Fruit fly (Drosophila melanogaster): ENCODE results near the gene CG8478.

CG8478 gene

DNA sequence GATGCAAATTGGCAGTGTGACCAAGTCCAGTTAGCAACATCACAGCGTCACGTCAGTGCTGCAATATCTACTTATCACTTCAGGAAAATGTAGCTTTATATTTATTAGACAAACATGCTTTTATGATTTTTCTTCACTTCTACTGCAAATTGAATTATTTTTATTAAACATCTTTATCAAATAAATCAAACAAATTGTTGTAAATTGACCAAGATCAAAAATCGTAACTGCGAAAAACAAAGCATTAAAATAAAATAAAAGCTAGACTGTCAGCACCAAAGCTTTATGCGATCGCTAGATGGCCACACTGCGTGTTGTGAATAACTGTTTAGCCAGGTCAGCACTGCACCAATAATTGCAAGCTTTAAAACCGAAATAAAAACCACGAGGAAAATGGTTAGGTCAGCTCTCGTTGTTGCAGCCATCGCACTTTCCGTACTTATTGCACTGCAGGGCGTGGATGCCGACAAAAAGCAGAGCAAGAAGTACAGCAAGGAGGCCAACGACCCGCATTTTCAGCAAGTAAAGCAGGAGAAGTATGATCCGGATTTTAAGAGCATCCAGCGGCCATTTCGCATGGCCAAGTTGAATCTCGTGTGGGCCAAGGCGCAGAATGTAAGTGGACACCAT is 27.8 kb downstream of the CG8478 start, which contains the start of the genes CG12945 and CG8507:
Gene CG12945 (minus strand): TSS at position 45 of the 630 bp plus-strand sequence.
Gene CG8507 (plus strand): TSS at position 307 of the 630 bp plus-strand sequence.
- TF ChIP-seq Sox15 (GFP tag; optimal IDR thresholded peaks at IDR 0.05) (peak; percentile 13), topi (GFP tag; optimal IDR thresholded peaks at IDR 0.05) (peak; percentile 53), Hr4 (GFP tag; optimal IDR thresholded peaks at IDR 0.05) (no peak), Gug (GFP tag; IDR thresholded peaks at IDR 0.05) (0 out of 2 replicates have a peak, but pooled peaks have one; percentile 9), Ets96B (tag; optimal IDR thresholded peaks at IDR 0.05) (peak; percentile 38), CG6163 (GFP tag; IDR thresholded peaks at IDR 0.05) (no peak), Eip93F (GFP tag; optimal IDR thresholded peaks at IDR 0.05) (no peak), Eip78C (GFP tag) (peak; percentile 83), CG31627 (GFP tag; optimal IDR thresholded peaks at IDR 0.05) (peak; percentile 58), Hr39 (GFP tag; optimal IDR thresholded peaks at IDR 0.05) (peak; percentile 68), CG3032 (tag; optimal IDR thresholded peaks at IDR 0.05) (peak; percentile 58), fd59A (GFP tag; optimal IDR thresholded peaks at IDR 0.05) (no peak), Sox14 (GFP tag; optimal IDR thresholded peaks at IDR 0.05) (peak; percentile 76), CG11902 (GFP tag; optimal IDR thresholded peaks at IDR 0.05) (peak; percentile 9), CG8119 (GFP tag; IDR thresholded peaks at IDR 0.05) (no peak), acj6 (GFP tag; optimal IDR thresholded peaks at IDR 0.05) (peak; percentile 47), cyc (GFP tag; optimal IDR thresholded peaks at IDR 0.05) (peak; percentile 35), CG6854 (GFP tag; optimal IDR thresholded peaks at IDR 0.05) (no peak), lz (GFP tag; optimal IDR thresholded peaks at IDR 0.05) (peak; percentile 65), esn (GFP tag; optimal IDR thresholded peaks at IDR 0.05) (peak; percentile 71), CG8319 (GFP tag; optimal IDR thresholded peaks at IDR 0.05) (no peak)

DNA sequence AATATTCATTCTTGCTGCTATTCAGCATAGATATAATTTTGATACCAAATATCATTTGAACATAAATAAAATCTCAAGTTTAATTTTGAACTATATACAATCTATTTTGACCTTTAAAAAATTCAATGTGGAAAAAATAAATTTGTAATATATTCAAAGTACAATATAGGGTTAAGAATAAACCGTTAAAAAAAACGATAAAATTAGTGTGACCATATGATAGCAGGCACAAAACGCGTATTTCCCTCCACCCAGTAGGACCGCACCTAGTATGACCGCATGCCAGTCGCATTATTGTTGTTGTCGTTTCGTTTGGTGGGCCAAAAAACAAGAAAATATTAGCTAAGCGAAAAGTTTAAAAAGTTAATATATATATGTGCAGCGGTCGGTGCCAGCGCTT is 29.6 kb downstream of the CG8478 start, which contains the start of gene CG8516:
Gene CG8516 (plus strand): TSS at position 278 of the 400 bp plus-strand sequence.
- TF ChIP-seq acj6 (GFP tag; optimal IDR thresholded peaks at IDR 0.05): peak; percentile 11
- TF ChIP-seq esn (GFP tag; optimal IDR thresholded peaks at IDR 0.05): peak; percentile 41
- TF ChIP-seq Ets21C (GFP tag; optimal IDR thresholded peaks at IDR 0.05): no peak
- TF ChIP-seq pdm3 (GFP tag; optimal IDR thresholded peaks at IDR 0.05): no peak
- TF ChIP-seq Met (GFP tag; optimal IDR thresholded peaks at IDR 0.05): no peak
- no peak for TF ChIP-seq Ets96B (tag; optimal IDR thresholded peaks at IDR 0.05)
- TF ChIP-seq Eip78C (GFP tag): peak; percentile 79
- no peak for TF ChIP-seq Hr39 (GFP tag; optimal IDR thresholded peaks at IDR 0.05)
- TF ChIP-seq CG3919 (GFP tag; optimal IDR thresholded peaks at IDR 0.05): no peak
- TF ChIP-seq CG6808 (GFP tag; optimal IDR thresholded peaks at IDR 0.05): no peak
- TF ChIP-seq achi (GFP tag; optimal IDR thresholded peaks at IDR 0.05): no peak
- no peak for TF ChIP-seq Smox (GFP tag; optimal IDR thresholded peaks at IDR 0.05)
- no peak for TF ChIP-seq CG11294 (GFP tag; IDR thresholded peaks at IDR 0.05)
- TF ChIP-seq lz (GFP tag; optimal IDR thresholded peaks at IDR 0.05): no peak
- TF ChIP-seq CG3032 (tag; optimal IDR thresholded peaks at IDR 0.05): no peak
- TF ChIP-seq CG6163 (GFP tag; IDR thresholded peaks at IDR 0.05): no peak
- TF ChIP-seq fd59A (GFP tag; optimal IDR thresholded peaks at IDR 0.05): no peak
- no peak for TF ChIP-seq Sox15 (GFP tag; optimal IDR thresholded peaks at IDR 0.05)
- TF ChIP-seq CG8119 (GFP tag; IDR thresholded peaks at IDR 0.05): peak; percentile 61; the same call in 2 of the 3 replicates
- no peak for TF ChIP-seq ss (GFP tag; optimal IDR thresholded peaks at IDR 0.05)
- no peak for TF ChIP-seq CG11902 (GFP tag; optimal IDR thresholded peaks at IDR 0.05)
- TF ChIP-seq CG10669 (GFP tag; optimal IDR thresholded peaks at IDR 0.05): no peak
- no peak for TF ChIP-seq CG8632 (GFP tag; optimal IDR thresholded peaks at IDR 0.05)
- no peak for TF ChIP-seq Sox102F (GFP tag; optimal IDR thresholded peaks at IDR 0.05)
- no peak for TF ChIP-seq CG16779 (tag; optimal IDR thresholded peaks at IDR 0.05)
- TF ChIP-seq CG1621 (tag; optimal IDR thresholded peaks at IDR 0.05): no peak
- no peak for TF ChIP-seq CG6276 (GFP tag; optimal IDR thresholded peaks at IDR 0.05)
- TF ChIP-seq cyc (GFP tag; optimal IDR thresholded peaks at IDR 0.05): no peak
- TF ChIP-seq CG4318 (GFP tag; optimal IDR thresholded peaks at IDR 0.05): no peak
- TF ChIP-seq CG10631 (GFP tag; optimal IDR thresholded peaks at IDR 0.05): no peak
- TF ChIP-seq Sox14 (GFP tag; optimal IDR thresholded peaks at IDR 0.05): no peak
- TF ChIP-seq eg (GFP tag; IDR thresholded peaks at IDR 0.05): peak; percentile 25; the same call in 1 of the 3 replicates
- no peak for TF ChIP-seq salr (GFP tag; optimal IDR thresholded peaks at IDR 0.05)
- TF ChIP-seq spab (GFP tag; optimal IDR thresholded peaks at IDR 0.05): no peak
- peak; percentile 19 for TF ChIP-seq CG31627 (GFP tag; optimal IDR thresholded peaks at IDR 0.05)
- TF ChIP-seq CG9139 (GFP tag; optimal IDR thresholded peaks at IDR 0.05): no peak
- TF ChIP-seq Hr4 (GFP tag; optimal IDR thresholded peaks at IDR 0.05): no peak
- peak; percentile 70 for TF ChIP-seq CG15336 (GFP tag; IDR thresholded peaks at IDR 0.05)
- TF ChIP-seq topi (GFP tag; optimal IDR thresholded peaks at IDR 0.05): no peak
- no peak for TF ChIP-seq vri (GFP tag; optimal IDR thresholded peaks at IDR 0.05)
- no peak for TF ChIP-seq Blimp-1 (GFP tag; optimal IDR thresholded peaks at IDR 0.05)
- TF ChIP-seq Lpt (GFP tag; optimal IDR thresholded peaks at IDR 0.05): no peak
